Worm (Caenorhabditis elegans) whole organism, late embryonic: ENCODE results near the gene hpo-10.

Source experiments
- pqm-1 ChIP-seq: sonication (generic microtip); optimal IDR thresholded peaks from 2 replicates; lab custom pipeline; 2016; ENCODE audit warnings: missing genetic modification characterization, missing compliant biosample characterization
- pros-1 ChIP-seq: fragments of 150-350 bp; optimal IDR thresholded peaks from 2 replicates; lab custom pipeline; 2014; ENCODE audit warnings: missing biosample characterization, missing genetic modification reagents, missing genetic modification characterization

ce11 chrIII:5839147-5839546 lies 40.1 kb upstream of the hpo-10 start:
- TF ChIP-seq pros-1 (tag; lab: Kevin White, UChicago) (no peak), pqm-1 (tag; lab: Kevin White, UChicago) (no peak)
